Fruit fly (Drosophila melanogaster): ENCODE data around the gene CG10598.

Gene CG10598

DNA sequence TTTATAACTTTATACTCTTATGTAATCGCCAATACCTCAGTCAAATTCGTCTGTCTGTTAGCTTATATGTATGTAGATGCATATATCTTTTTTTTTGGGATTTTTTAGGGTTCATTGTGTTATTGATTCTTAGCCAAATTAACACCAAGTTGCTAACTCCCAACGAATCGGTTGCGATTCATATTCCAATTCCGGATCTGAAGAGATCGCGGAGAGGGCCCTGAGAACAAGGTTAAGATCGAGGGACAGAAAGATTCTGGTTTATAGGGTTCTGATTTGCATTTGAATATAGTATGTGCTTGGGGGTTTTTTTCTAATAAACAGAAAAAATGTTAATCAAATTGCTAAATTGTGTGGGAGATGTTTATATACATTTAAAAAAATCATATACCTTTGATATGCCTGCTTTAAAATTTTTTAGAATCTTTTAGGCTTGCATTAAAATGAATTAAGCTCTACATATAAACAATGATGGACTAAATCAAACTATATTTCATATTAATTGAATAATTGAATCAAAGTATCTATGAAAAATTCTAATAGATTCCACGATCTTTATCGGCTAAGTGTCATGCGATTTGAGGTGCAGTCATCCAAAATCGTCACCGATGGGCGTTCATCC, 18.7 kb downstream of the CG10598 start, which contains the start of gene CG32563:
CG32563 (plus strand) TSS at position 572 of the 622 bp plus-strand sequence.
- TF ChIP-seq cic (GFP tag; optimal IDR thresholded peaks at IDR 0.05) = no peak
- TF ChIP-seq CG7045 (GFP tag; optimal IDR thresholded peaks at IDR 0.05) = no peak
- no peak for TF ChIP-seq Hr96 (GFP tag; optimal IDR thresholded peaks at IDR 0.05)
- no peak for TF ChIP-seq CG5204 (GFP tag; optimal IDR thresholded peaks at IDR 0.05)
- no peak for TF ChIP-seq kay (GFP tag; ENCODE audit: borderline replicate concordance)
- TF ChIP-seq Crg-1 (GFP tag; optimal IDR thresholded peaks at IDR 0.05) = no peak

DNA sequence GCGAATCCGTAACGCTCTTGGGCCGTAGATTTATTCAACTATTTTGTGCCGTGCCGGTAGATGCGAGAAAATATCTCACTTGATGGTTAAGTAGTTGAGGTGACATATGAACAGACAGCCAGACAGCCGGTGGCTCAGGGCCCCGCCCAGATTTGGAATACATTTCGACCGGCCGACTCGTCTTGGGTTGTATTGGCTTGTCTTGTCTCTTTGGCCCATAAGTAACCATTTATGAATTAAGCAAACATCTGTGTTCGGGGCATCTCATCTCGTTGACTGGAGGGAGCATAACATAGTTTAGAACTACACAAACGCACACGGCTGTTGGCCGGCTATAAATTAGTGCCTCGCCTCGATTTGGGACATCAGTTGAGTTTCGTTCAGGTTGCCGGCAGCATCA, 20.6 kb downstream of the CG10598 start, which contains the start of gene CG32564:
CG32564 (plus strand) TSS at position 362 of the 400 bp plus-strand sequence.
- TF ChIP-seq pad (GFP tag; optimal IDR thresholded peaks at IDR 0.05) (no peak), CG12768 (GFP tag; optimal IDR thresholded peaks at IDR 0.05) (no peak), CG14711 (tag; optimal IDR thresholded peaks at IDR 0.05) (no peak), CG1620 (GFP tag; optimal IDR thresholded peaks at IDR 0.05) (no peak), CG11617 (GFP tag; optimal IDR thresholded peaks at IDR 0.05) (no peak), Hr96 (GFP tag; optimal IDR thresholded peaks at IDR 0.05) (no peak), CG33017 (tag; optimal IDR thresholded peaks at IDR 0.05) (no peak), CG5204 (GFP tag; optimal IDR thresholded peaks at IDR 0.05) (no peak), toe (GFP tag; optimal IDR thresholded peaks at IDR 0.05) (no peak), cnc (optimal IDR thresholded peaks at IDR 0.05) (no peak), ovo (GFP tag; optimal IDR thresholded peaks at IDR 0.05) (no peak)

DNA sequence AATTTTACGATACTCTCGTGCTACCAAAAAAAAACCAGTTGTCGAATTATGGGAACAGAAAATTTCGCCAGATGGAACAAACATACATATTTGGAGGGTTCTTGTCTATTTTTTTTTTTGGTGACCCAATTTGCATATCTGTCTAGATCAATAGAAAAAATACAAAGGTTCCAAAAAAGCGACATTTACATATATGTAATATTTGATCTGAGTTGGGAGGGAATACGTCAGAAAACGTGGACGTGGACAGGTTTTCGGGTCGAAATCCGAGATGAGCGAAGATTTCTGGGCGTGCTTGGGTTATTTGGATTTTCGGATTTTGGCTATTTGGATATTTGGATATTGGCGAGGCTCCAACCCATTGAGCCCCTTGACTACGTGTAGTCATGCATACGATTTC, 21.6 kb downstream of the CG10598 start:
- TF ChIP-seq Crg-1 (GFP tag; optimal IDR thresholded peaks at IDR 0.05) (no peak), CG1620 (GFP tag; optimal IDR thresholded peaks at IDR 0.05) (no peak), CG11617 (GFP tag; optimal IDR thresholded peaks at IDR 0.05) (no peak), kay (GFP tag; ENCODE audit: borderline replicate concordance) (no peak), tj (GFP tag; optimal IDR thresholded peaks at IDR 0.05) (no peak), toe (GFP tag; optimal IDR thresholded peaks at IDR 0.05) (no peak), Hr96 (GFP tag; optimal IDR thresholded peaks at IDR 0.05) (no peak), CG5204 (GFP tag; optimal IDR thresholded peaks at IDR 0.05) (no peak), CG7101 (tag; optimal IDR thresholded peaks at IDR 0.05) (no peak), Clk (GFP tag; optimal IDR thresholded peaks at IDR 0.05) (no peak), cnc (optimal IDR thresholded peaks at IDR 0.05) (no peak), CG12768 (GFP tag; optimal IDR thresholded peaks at IDR 0.05) (no peak)

DNA sequence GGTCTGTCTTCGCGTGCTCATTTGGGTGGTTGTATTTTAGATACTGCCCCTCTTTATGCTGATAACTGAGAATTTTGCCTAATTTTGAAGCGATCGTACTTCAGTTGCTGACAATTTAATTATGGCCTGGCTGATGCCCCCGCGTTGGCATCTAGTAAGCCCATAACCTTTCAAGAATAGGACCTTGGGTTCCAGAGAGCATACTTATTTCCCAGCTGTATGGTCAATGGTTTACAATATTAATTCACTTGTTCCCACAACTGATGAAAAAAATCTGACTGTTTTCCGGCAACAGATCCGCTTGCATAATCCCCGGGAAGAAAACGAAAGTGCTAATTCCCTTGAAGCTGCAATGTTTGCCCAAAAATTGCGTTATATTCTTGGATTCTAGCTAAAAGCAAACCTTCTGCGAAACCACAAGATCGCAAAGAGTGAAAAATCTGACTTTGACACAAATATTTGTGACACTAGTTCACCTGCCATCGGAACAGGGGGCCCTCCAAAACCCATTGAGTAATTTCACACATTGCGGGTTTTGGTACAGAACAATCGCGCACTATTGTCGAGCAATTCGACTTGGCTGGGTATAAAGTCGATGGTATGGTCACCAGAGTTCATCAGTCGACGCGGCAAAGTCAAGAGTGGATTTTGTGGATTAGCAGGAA, 24.0 kb downstream of the CG10598 start, which contains the start of the genes TTLL1A and CG5070:
TTLL1A (minus strand) TSS at position 101 of the 665 bp plus-strand sequence.
CG5070 (plus strand) TSS at position 615 of the 665 bp plus-strand sequence.
- TF ChIP-seq Crg-1 (GFP tag; optimal IDR thresholded peaks at IDR 0.05) = no peak
- no peak for TF ChIP-seq CG7045 (GFP tag; optimal IDR thresholded peaks at IDR 0.05)
- TF ChIP-seq Mnt (GFP tag; optimal IDR thresholded peaks at IDR 0.05) = no peak
- no peak for TF ChIP-seq Clk (GFP tag; optimal IDR thresholded peaks at IDR 0.05)
- TF ChIP-seq CG11617 (GFP tag; optimal IDR thresholded peaks at IDR 0.05) = no peak
- TF ChIP-seq tj (GFP tag; optimal IDR thresholded peaks at IDR 0.05) = no peak

DNA sequence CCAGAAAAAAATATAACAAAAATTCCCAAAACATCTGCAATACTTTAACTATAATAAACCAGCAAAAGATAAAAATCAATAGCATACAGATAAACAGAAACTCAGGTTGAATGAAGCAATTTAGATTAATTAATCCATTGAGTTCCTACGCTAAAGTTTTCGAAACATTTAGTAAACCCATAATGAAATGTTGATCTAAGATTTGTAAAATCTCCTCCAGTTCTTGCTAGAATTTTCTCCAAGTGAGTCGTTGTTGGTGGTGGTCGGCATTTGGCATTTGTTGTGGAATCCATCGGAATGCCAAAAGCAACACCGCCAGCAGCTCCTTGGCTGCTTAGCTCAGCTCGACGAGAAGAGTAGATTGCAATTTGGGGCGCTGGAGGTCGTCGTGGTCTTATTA, 38.5 kb downstream of the CG10598 start:
- TF ChIP-seq kay (GFP tag; ENCODE audit: borderline replicate concordance) (no peak), Clk (GFP tag; optimal IDR thresholded peaks at IDR 0.05) (no peak), bab1 (GFP tag; optimal IDR thresholded peaks at IDR 0.05) (no peak), CG33017 (tag; optimal IDR thresholded peaks at IDR 0.05) (no peak), Mnt (GFP tag; optimal IDR thresholded peaks at IDR 0.05) (no peak), cnc (optimal IDR thresholded peaks at IDR 0.05) (no peak), CG1620 (GFP tag; optimal IDR thresholded peaks at IDR 0.05) (no peak), CG14711 (tag; optimal IDR thresholded peaks at IDR 0.05) (no peak), pad (GFP tag; optimal IDR thresholded peaks at IDR 0.05) (no peak), Hr96 (GFP tag; optimal IDR thresholded peaks at IDR 0.05) (no peak), CG12768 (GFP tag; optimal IDR thresholded peaks at IDR 0.05) (no peak), CG7045 (GFP tag; optimal IDR thresholded peaks at IDR 0.05) (no peak), tj (GFP tag; optimal IDR thresholded peaks at IDR 0.05) (no peak)

DNA sequence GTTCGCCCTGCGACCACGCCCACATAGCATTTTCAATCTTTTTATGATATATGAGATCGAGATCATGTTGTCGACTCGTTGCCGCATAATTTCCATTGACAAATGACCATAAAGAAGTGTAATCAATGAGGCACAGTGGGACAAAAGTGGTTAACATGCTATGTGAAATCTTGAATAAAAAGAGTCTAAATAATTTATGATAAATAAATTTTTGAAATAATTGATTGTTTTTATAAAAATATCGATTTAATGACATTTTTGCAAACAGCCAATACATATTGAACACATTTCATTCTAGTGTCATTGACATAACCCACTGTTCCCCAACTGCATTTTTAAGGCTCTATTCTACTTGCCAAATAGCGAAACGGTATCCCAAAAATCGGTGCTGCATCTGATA, 39.2 kb downstream of the CG10598 start:
- no peak for TF ChIP-seq cic (GFP tag; optimal IDR thresholded peaks at IDR 0.05)
- peak; percentile 12 for TF ChIP-seq bab1 (GFP tag; optimal IDR thresholded peaks at IDR 0.05)
- no peak for TF ChIP-seq CG14711 (tag; optimal IDR thresholded peaks at IDR 0.05)

DNA sequence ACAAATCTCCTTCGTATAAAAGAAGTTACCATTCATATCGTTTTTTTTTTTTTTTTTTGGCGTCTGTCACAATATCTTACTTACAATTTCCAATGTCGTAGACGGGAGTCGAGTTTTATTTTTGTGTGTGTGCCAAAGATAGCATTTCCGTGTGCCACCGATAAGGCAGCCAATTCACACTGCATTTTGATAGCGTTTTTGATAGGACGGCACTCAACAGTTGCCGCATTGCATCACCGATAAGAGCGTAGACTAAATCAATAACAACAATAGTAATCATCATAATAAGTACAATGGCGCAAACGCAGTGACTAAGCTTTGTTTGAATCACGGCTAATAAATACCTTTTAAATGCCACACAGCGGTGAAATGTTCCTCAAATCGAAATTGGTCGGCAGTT, 40.2 kb downstream of the CG10598 start:
- TF ChIP-seq CG7045 (GFP tag; optimal IDR thresholded peaks at IDR 0.05) (no peak), ovo (GFP tag; optimal IDR thresholded peaks at IDR 0.05) (no peak), CG12768 (GFP tag; optimal IDR thresholded peaks at IDR 0.05) (no peak), kay (GFP tag; ENCODE audit: borderline replicate concordance) (peak; percentile 60), toe (GFP tag; optimal IDR thresholded peaks at IDR 0.05) (no peak), bab1 (GFP tag; optimal IDR thresholded peaks at IDR 0.05) (no peak), CG7101 (tag; optimal IDR thresholded peaks at IDR 0.05) (peak; percentile 7), CG33017 (tag; optimal IDR thresholded peaks at IDR 0.05) (no peak), cic (GFP tag; optimal IDR thresholded peaks at IDR 0.05) (peak; percentile 79), Mnt (GFP tag; optimal IDR thresholded peaks at IDR 0.05) (peak; percentile 19)

Measured in whole organism, adult.